Worm (Caenorhabditis elegans) whole organism, mixed stage, embryonic: ENCODE results near the gene rpl-22.

ENCODE experiments used
- M03D4.4 ChIP-seq: sonication (generic microtip); optimal IDR thresholded peaks from 2 replicates; lab custom pipeline; 2017; ENCODE audit warnings: mild to moderate bottlenecking, missing genetic modification characterization, missing compliant biosample characterization
- bed-3 ChIP-seq: fragments of 200-800 bp; sonication (Bioruptor generic); optimal IDR thresholded peaks from 3 replicates; lab custom pipeline; 2018; ENCODE audit warnings: mild to moderate bottlenecking, missing genetic modification characterization, moderate library complexity, missing compliant biosample characterization
- blmp-1 ChIP-seq: fragments of 150-350 bp; optimal IDR thresholded peaks from 2 replicates; lab custom pipeline; 2014; ENCODE audit warnings: missing biosample characterization, missing genetic modification characterization
- ceh-39 ChIP-seq: fragments of 150-350 bp; optimal IDR thresholded peaks from 2 replicates; lab custom pipeline; 2014; ENCODE audit warnings: missing biosample characterization, missing genetic modification characterization
- ceh-43 ChIP-seq: fragments of 200-800 bp; sonication (Bioruptor generic); optimal IDR thresholded peaks from 2 replicates; lab custom pipeline; 2018; ENCODE audit warnings: mild to moderate bottlenecking, missing genetic modification characterization, moderate library complexity, missing compliant biosample characterization
- ceh-83 ChIP-seq: fragments of 200-800 bp; sonication (Bioruptor generic); optimal IDR thresholded peaks from 2 replicates; lab custom pipeline; 2018; ENCODE audit warnings: mild to moderate bottlenecking, missing genetic modification characterization, missing compliant biosample characterization
- ces-1 ChIP-seq: fragments of 150-350 bp; optimal IDR thresholded peaks from 2 replicates; lab custom pipeline; 2014; ENCODE audit warnings: missing biosample characterization, missing genetic modification reagents, missing genetic modification characterization
- cnd-1 ChIP-seq: fragments of 200-800 bp; sonication (Bioruptor generic); optimal IDR thresholded peaks from 2 replicates; lab custom pipeline; 2018; ENCODE audit warnings: mild to moderate bottlenecking, missing genetic modification characterization, missing compliant biosample characterization
- drap-1 ChIP-seq: fragments of 200-800 bp; sonication (Bioruptor generic); optimal IDR thresholded peaks from 3 replicates; lab custom pipeline; 2018; ENCODE audit warnings: mild to moderate bottlenecking, missing genetic modification characterization, missing compliant biosample characterization
- elt-1 ChIP-seq: sonication (generic microtip); optimal IDR thresholded peaks from 2 replicates; lab custom pipeline; 2017; ENCODE audit warnings: missing genetic modification characterization, mild to moderate bottlenecking, missing compliant biosample characterization, antibody characterized with exemption, moderate library complexity, borderline replicate concordance; ENCODE audit not compliant: insufficient read depth
- elt-3 ChIP-seq: fragments of 150-350 bp; optimal IDR thresholded peaks from 2 replicates; lab custom pipeline; 2014; ENCODE audit warnings: missing biosample characterization, missing genetic modification characterization
- flh-1 ChIP-seq: fragments of 200-800 bp; sonication (Bioruptor generic); optimal IDR thresholded peaks from 2 replicates; lab custom pipeline; 2018; ENCODE audit warnings: mild to moderate bottlenecking, missing genetic modification characterization, moderate library complexity, missing compliant biosample characterization
- ham-2 ChIP-seq: fragments of 200-800 bp; sonication (Bioruptor generic); optimal IDR thresholded peaks from 2 replicates; lab custom pipeline; 2018; ENCODE audit warnings: mild to moderate bottlenecking, missing genetic modification characterization, missing compliant biosample characterization
- hlh-1 ChIP-seq: fragments of 150-350 bp; optimal IDR thresholded peaks from 2 replicates; lab custom pipeline; 2014; ENCODE audit warnings: missing biosample characterization, missing genetic modification reagents, missing genetic modification characterization
- lin-13 ChIP-seq: fragments of 150-350 bp; optimal IDR thresholded peaks from 2 replicates; lab custom pipeline; 2014; ENCODE audit warnings: missing biosample characterization, missing genetic modification characterization
- lin-32 ChIP-seq: fragments of 200-800 bp; sonication (Bioruptor generic); optimal IDR thresholded peaks from 2 replicates; lab custom pipeline; 2018; ENCODE audit warnings: mild to moderate bottlenecking, missing genetic modification characterization, missing compliant biosample characterization
- lsy-2 ChIP-seq: fragments of 150-350 bp; optimal IDR thresholded peaks from 2 replicates; lab custom pipeline; 2014; ENCODE audit warnings: missing biosample characterization, missing genetic modification characterization
- mab-5 ChIP-seq: fragments of 150-350 bp; optimal IDR thresholded peaks from 2 replicates; lab custom pipeline; 2014; ENCODE audit warnings: missing biosample characterization, missing genetic modification characterization
- mep-1 ChIP-seq: fragments of 150-350 bp; optimal IDR thresholded peaks from 2 replicates; lab custom pipeline; 2017; ENCODE audit warnings: missing biosample characterization, missing genetic modification reagents, missing genetic modification characterization, inconsistent platforms
- mls-2 ChIP-seq: sonication (generic microtip); optimal IDR thresholded peaks from 2 replicates; lab custom pipeline; 2016; ENCODE audit warnings: mild to moderate bottlenecking, missing genetic modification characterization, moderate library complexity, missing compliant biosample characterization
- nhr-12 ChIP-seq: fragments of 150-350 bp; optimal IDR thresholded peaks from 2 replicates; lab custom pipeline; 2014; ENCODE audit warnings: missing biosample characterization, missing genetic modification characterization
- nhr-2 ChIP-seq: fragments of 150-350 bp; optimal IDR thresholded peaks from 2 replicates; lab custom pipeline; 2014; ENCODE audit warnings: missing biosample characterization, missing genetic modification characterization
- nhr-237 ChIP-seq: fragments of 150-350 bp; optimal IDR thresholded peaks from 2 replicates; lab custom pipeline; 2014; ENCODE audit warnings: missing biosample characterization, missing genetic modification characterization
- nhr-28 ChIP-seq: fragments of 150-350 bp; optimal IDR thresholded peaks from 2 replicates; lab custom pipeline; 2014; ENCODE audit warnings: missing biosample characterization, missing genetic modification characterization
- nhr-76 ChIP-seq: sonication (generic microtip); optimal IDR thresholded peaks from 2 replicates; lab custom pipeline; 2017; ENCODE audit warnings: missing biosample characterization, missing genetic modification characterization
- pha-4 ChIP-seq: fragments of 150-350 bp; optimal IDR thresholded peaks from 2 replicates; lab custom pipeline; 2018; ENCODE audit warnings: missing biosample characterization, missing genetic modification reagents, missing genetic modification characterization
- sem-2 ChIP-seq: fragments of 200-800 bp; sonication (Bioruptor generic); optimal IDR thresholded peaks from 2 replicates; lab custom pipeline; 2018; ENCODE audit warnings: mild to moderate bottlenecking, missing genetic modification characterization, missing compliant biosample characterization
- snpc-4 ChIP-seq: fragments of 150-350 bp; optimal IDR thresholded peaks from 2 replicates; lab custom pipeline; 2014; ENCODE audit warnings: missing biosample characterization, missing genetic modification characterization
- sptf-1 ChIP-seq: sonication (generic microtip); optimal IDR thresholded peaks from 2 replicates; lab custom pipeline; 2017; ENCODE audit warnings: mild to moderate bottlenecking, missing genetic modification characterization, moderate library complexity, missing compliant biosample characterization
- tbx-8 ChIP-seq: fragments of 200-800 bp; sonication (Bioruptor generic); optimal IDR thresholded peaks from 2 replicates; lab custom pipeline; 2018; ENCODE audit warnings: mild to moderate bottlenecking, missing genetic modification characterization, moderate library complexity, missing compliant biosample characterization
- unc-120 ChIP-seq: sonication (generic microtip); optimal IDR thresholded peaks from 2 replicates; lab custom pipeline; 2017; ENCODE audit warnings: missing genetic modification characterization, missing compliant biosample characterization; ENCODE audit not compliant: poor library complexity, severe bottlenecking
- unc-39 ChIP-seq: fragments of 150-350 bp; optimal IDR thresholded peaks from 2 replicates; lab custom pipeline; 2014; ENCODE audit warnings: missing biosample characterization, missing genetic modification characterization
- unc-62 ChIP-seq: fragments of 150-350 bp; optimal IDR thresholded peaks from 2 replicates; lab custom pipeline; 2014; ENCODE audit warnings: missing biosample characterization, missing genetic modification reagents, missing genetic modification characterization
- zip-8 ChIP-seq: fragments of 150-350 bp; optimal IDR thresholded peaks from 2 replicates; lab custom pipeline; 2014; ENCODE audit warnings: missing biosample characterization, missing genetic modification characterization
- ztf-11 ChIP-seq: fragments of 150-350 bp; optimal IDR thresholded peaks from 2 replicates; lab custom pipeline; 2014; ENCODE audit warnings: missing biosample characterization, missing genetic modification characterization

Gene rpl-22

ce11 chrII:5014399-5014798 is 41.0 kb upstream of the rpl-22 start, which contains the start of gene F59A6.2:
Gene F59A6.2, plus strand, starts transcription at chrII:5014699.
- TF ChIP-seq ham-2 (GFP tag; lab: Kevin White, UChicago) (no peak), unc-120 (tag; lab: Kevin White, UChicago) (no peak)
- TF ChIP-seq, all 35 proteins: peak for 0

ce11 chrII:5016144-5016543 is 39.3 kb upstream of the rpl-22 start:
- TF ChIP-seq ceh-39 (peak; percentile 70), nhr-2 (tag; lab: Kevin White, UChicago) (peak; percentile 89), lin-32 (GFP tag; lab: Kevin White, UChicago) (no peak), sem-2 (GFP tag; lab: Kevin White, UChicago) (no peak), mab-5 (tag; lab: Kevin White, UChicago) (no peak), zip-8 (tag; lab: Kevin White, UChicago) (peak; percentile 78)

- TF ChIP-seq hlh-1 (tag; lab: Kevin White, UChicago) (peak; percentile 7), unc-39 (tag; lab: Kevin White, UChicago) (peak; percentile 15), nhr-2 (tag; lab: Kevin White, UChicago) (no peak), ceh-39 (no peak), ztf-11 (no peak), ceh-83 (no peak), mep-1 (tag; lab: Kevin White, UChicago) (peak; percentile 13), snpc-4 (tag; lab: Kevin White, UChicago) (no peak), lin-32 (GFP tag; lab: Kevin White, UChicago) (no peak), elt-1 (tag; lab: Kevin White, UChicago) (peak; percentile 84), mls-2 (tag; lab: Kevin White, UChicago) (peak; percentile 33), ceh-43 (GFP tag; lab: Kevin White, UChicago) (no peak), nhr-237 (tag; lab: Kevin White, UChicago) (no peak), zip-8 (tag; lab: Kevin White, UChicago) (no peak), cnd-1 (tag; lab: Kevin White, UChicago) (no peak), nhr-12 (tag; lab: Kevin White, UChicago) (no peak), sptf-1 (no peak), nhr-28 (tag; lab: Kevin White, UChicago) (no peak), unc-120 (tag; lab: Kevin White, UChicago) (peak; percentile 77), nhr-76 (no peak), pha-4 (tag; lab: Kevin White, UChicago) (peak; percentile 33), ham-2 (GFP tag; lab: Kevin White, UChicago) (no peak), drap-1 (GFP tag; lab: Kevin White, UChicago) (no peak), bed-3 (no peak), ces-1 (GFP tag; lab: Kevin White, UChicago) (peak; percentile 75), flh-1 (no peak), unc-62 (GFP tag; lab: Kevin White, UChicago) (no peak), sem-2 (GFP tag; lab: Kevin White, UChicago) (no peak), elt-3 (no peak), tbx-8 (GFP tag; lab: Kevin White, UChicago) (no peak), mab-5 (tag; lab: Kevin White, UChicago) (no peak), M03D4.4 (tag; lab: Kevin White, UChicago) (no peak), blmp-1 (tag; lab: Kevin White, UChicago) (no peak), lsy-2 (tag; lab: Kevin White, UChicago) (no peak), lin-13 (tag; lab: Kevin White, UChicago) (no peak)
Measured at ce11 chrII:5016977-5017585, 38.3 kb upstream of the rpl-22 start.

- TF ChIP-seq nhr-2 (tag; lab: Kevin White, UChicago) (no peak), elt-1 (tag; lab: Kevin White, UChicago) (no peak), cnd-1 (tag; lab: Kevin White, UChicago) (no peak), bed-3 (no peak), mab-5 (tag; lab: Kevin White, UChicago) (no peak), lin-32 (GFP tag; lab: Kevin White, UChicago) (no peak), snpc-4 (tag; lab: Kevin White, UChicago) (no peak), elt-3 (no peak), sem-2 (GFP tag; lab: Kevin White, UChicago) (no peak), hlh-1 (tag; lab: Kevin White, UChicago) (no peak), nhr-12 (tag; lab: Kevin White, UChicago) (no peak), nhr-28 (tag; lab: Kevin White, UChicago) (no peak), unc-62 (GFP tag; lab: Kevin White, UChicago) (no peak), drap-1 (GFP tag; lab: Kevin White, UChicago) (no peak), ztf-11 (no peak), nhr-76 (no peak), M03D4.4 (tag; lab: Kevin White, UChicago) (no peak)
- TF ChIP-seq, all 35 proteins: peak for 0
Measured at ce11 chrII:5018578-5018977, 36.8 kb upstream of the rpl-22 start.
